Worm (Caenorhabditis elegans) whole organism, late embryonic: ENCODE results near the gene nep-5.

Experiments used
- C08G9.2 ChIP-seq: sonication (generic microtip); optimal IDR thresholded peaks from 2 replicates; lab custom pipeline; 2016; ENCODE audit warnings: mild to moderate bottlenecking, missing genetic modification characterization, moderate library complexity, missing compliant biosample characterization
- F13H6.1 ChIP-seq: sonication (generic microtip); optimal IDR thresholded peaks from 2 replicates; lab custom pipeline; 2016; ENCODE audit warnings: missing genetic modification characterization, missing compliant biosample characterization
- K09A11.1 ChIP-seq: sonication (generic microtip); optimal IDR thresholded peaks from 2 replicates; lab custom pipeline; 2017; ENCODE audit warnings: antibody characterized with exemption, mild to moderate bottlenecking, missing genetic modification characterization, missing compliant biosample characterization; ENCODE audit not compliant: insufficient read depth
- Y22D7AL.16 ChIP-seq: sonication (generic microtip); optimal IDR thresholded peaks from 2 replicates; lab custom pipeline; 2016; ENCODE audit warnings: missing genetic modification characterization, missing compliant biosample characterization
- ama-1 ChIP-seq: fragments of 150-350 bp; optimal IDR thresholded peaks from 2 replicates; lab custom pipeline; 2014
- ceh-14 ChIP-seq: sonication (generic microtip); optimal IDR thresholded peaks from 2 replicates; lab custom pipeline; 2016; ENCODE audit warnings: missing genotype, missing genetic modification characterization, missing compliant biosample characterization
- ceh-19 ChIP-seq: fragments of 200-800 bp; sonication (Bioruptor generic); optimal IDR thresholded peaks from 2 replicates; lab custom pipeline; 2018; ENCODE audit warnings: mild to moderate bottlenecking, missing genetic modification characterization, missing compliant biosample characterization
- ceh-2 ChIP-seq: sonication (generic microtip); optimal IDR thresholded peaks from 2 replicates; lab custom pipeline; 2016; ENCODE audit warnings: missing genotype, missing genetic modification characterization, missing compliant biosample characterization
- ceh-31 ChIP-seq: sonication (generic microtip); optimal IDR thresholded peaks from 2 replicates; lab custom pipeline; 2016; ENCODE audit warnings: missing genetic modification characterization, missing compliant biosample characterization
- ceh-45 ChIP-seq: fragments of 200-800 bp; sonication (Bioruptor generic); IDR thresholded peaks from 2 replicates; pipeline ENCODE4 v1.3.6; 2022; ENCODE audit warnings: missing genetic modification reagents, missing genetic modification characterization, missing compliant biosample characterization
- ceh-48 ChIP-seq: sonication (generic microtip); optimal IDR thresholded peaks from 2 replicates; lab custom pipeline; 2016; ENCODE audit warnings: missing genetic modification characterization, inconsistent platforms, missing compliant biosample characterization
- ceh-6 ChIP-seq: fragments of 200-800 bp; sonication (Bioruptor generic); optimal IDR thresholded peaks from 2 replicates; lab custom pipeline; 2018; ENCODE audit warnings: mild to moderate bottlenecking, missing genetic modification characterization, missing compliant biosample characterization
- elt-2 ChIP-seq: sonication (generic microtip); optimal IDR thresholded peaks from 2 replicates; lab custom pipeline; 2016; ENCODE audit warnings: missing genetic modification reagents, missing genetic modification characterization, missing compliant biosample characterization
- elt-4 ChIP-seq: sonication (generic microtip); optimal IDR thresholded peaks from 2 replicates; lab custom pipeline; 2016; ENCODE audit warnings: missing genetic modification characterization, missing compliant biosample characterization
- ets-4 ChIP-seq: sonication (generic microtip); optimal IDR thresholded peaks from 2 replicates; lab custom pipeline; 2016; ENCODE audit warnings: missing genetic modification characterization, missing compliant biosample characterization
- fax-1 ChIP-seq: sonication (generic microtip); optimal IDR thresholded peaks from 2 replicates; lab custom pipeline; 2016; ENCODE audit warnings: missing genotype, missing genetic modification characterization, missing compliant biosample characterization
- hlh-15 ChIP-seq: sonication (generic microtip); optimal IDR thresholded peaks from 2 replicates; lab custom pipeline; 2016; ENCODE audit warnings: missing genetic modification characterization, missing compliant biosample characterization
- hlh-30 ChIP-seq: sonication (generic microtip); optimal IDR thresholded peaks from 2 replicates; lab custom pipeline; 2017; ENCODE audit warnings: antibody characterized with exemption, missing genetic modification characterization, missing compliant biosample characterization; ENCODE audit not compliant: insufficient read depth
- hlh-6 ChIP-seq: sonication (generic microtip); optimal IDR thresholded peaks from 2 replicates; lab custom pipeline; 2016; ENCODE audit warnings: missing genotype, missing genetic modification characterization, missing compliant biosample characterization
- lim-6 ChIP-seq: sonication (generic microtip); optimal IDR thresholded peaks from 2 replicates; lab custom pipeline; 2016; ENCODE audit warnings: missing genetic modification characterization, missing compliant biosample characterization
- lin-11 ChIP-seq: fragments of 200-800 bp; sonication (Bioruptor generic); optimal IDR thresholded peaks from 2 replicates; lab custom pipeline; 2018; ENCODE audit warnings: mild to moderate bottlenecking, missing genetic modification characterization, missing compliant biosample characterization
- madf-2 ChIP-seq: sonication (generic microtip); optimal IDR thresholded peaks from 2 replicates; lab custom pipeline; 2017; ENCODE audit warnings: missing genetic modification characterization, missing compliant biosample characterization
- mec-3 ChIP-seq: sonication (generic microtip); optimal IDR thresholded peaks from 2 replicates; lab custom pipeline; 2016; ENCODE audit warnings: borderline replicate concordance, missing genetic modification characterization, missing compliant biosample characterization
- nfya-1 ChIP-seq: sonication (generic microtip); optimal IDR thresholded peaks from 2 replicates; lab custom pipeline; 2017; ENCODE audit warnings: missing genetic modification characterization, mild to moderate bottlenecking, missing compliant biosample characterization, antibody characterized with exemption, moderate library complexity
- nhr-232 ChIP-seq: sonication (generic microtip); optimal IDR thresholded peaks from 2 replicates; lab custom pipeline; 2016; ENCODE audit warnings: missing genetic modification characterization, missing compliant biosample characterization
- npax-4 ChIP-seq: sonication (generic microtip); optimal IDR thresholded peaks from 2 replicates; lab custom pipeline; 2016; ENCODE audit warnings: missing genetic modification characterization, missing compliant biosample characterization
- odd-2 ChIP-seq: sonication (generic microtip); optimal IDR thresholded peaks from 2 replicates; lab custom pipeline; 2017; ENCODE audit warnings: antibody characterized with exemption, mild to moderate bottlenecking, missing genetic modification characterization, missing compliant biosample characterization
- pag-3 ChIP-seq: sonication (generic microtip); optimal IDR thresholded peaks from 2 replicates; lab custom pipeline; 2016; ENCODE audit warnings: missing compliant biosample characterization, missing genetic modification characterization, borderline replicate concordance
- pha-4 ChIP-seq: fragments of 150-350 bp; optimal IDR thresholded peaks from 2 replicates; lab custom pipeline; 2018; ENCODE audit warnings: missing biosample characterization, missing genetic modification reagents, missing genetic modification characterization
- pqm-1 ChIP-seq: sonication (generic microtip); optimal IDR thresholded peaks from 2 replicates; lab custom pipeline; 2016; ENCODE audit warnings: missing genetic modification characterization, missing compliant biosample characterization
- ref-2 ChIP-seq: sonication (generic microtip); optimal IDR thresholded peaks from 2 replicates; lab custom pipeline; 2016; ENCODE audit warnings: missing genetic modification characterization, missing compliant biosample characterization
- rnt-1 ChIP-seq: sonication (generic microtip); optimal IDR thresholded peaks from 2 replicates; lab custom pipeline; 2016; ENCODE audit warnings: missing genetic modification characterization, missing compliant biosample characterization
- sox-4 ChIP-seq: sonication (generic microtip); optimal IDR thresholded peaks from 2 replicates; lab custom pipeline; 2017; ENCODE audit warnings: mild to moderate bottlenecking, missing genetic modification characterization, inconsistent platforms, missing compliant biosample characterization
- syd-9 ChIP-seq: sonication (generic microtip); optimal IDR thresholded peaks from 2 replicates; lab custom pipeline; 2016; ENCODE audit warnings: mild to moderate bottlenecking, missing genetic modification characterization, moderate library complexity, missing compliant biosample characterization
- tbx-7 ChIP-seq: sonication (generic microtip); optimal IDR thresholded peaks from 2 replicates; lab custom pipeline; 2016; ENCODE audit warnings: missing genotype, missing genetic modification characterization, missing compliant biosample characterization
- ttx-3 ChIP-seq: sonication (generic microtip); optimal IDR thresholded peaks from 2 replicates; lab custom pipeline; 2016; ENCODE audit warnings: missing genetic modification reagents, missing genetic modification characterization, missing compliant biosample characterization
- unc-3 ChIP-seq, 2 experiments: fragments of 200-800 bp in 1 of 2; sonication (Bioruptor generic) in 1 of 2; sonication (generic microtip) in 1 of 2; conservative IDR thresholded peaks in 1 of 2; optimal IDR thresholded peaks in 1 of 2; 2 replicates each; pipeline versions ENCODE4 v1.3.6 to Lab custom; 2016 to 2022; ENCODE audit warnings: missing compliant biosample characterization in 2 of 2, missing genetic modification characterization in 2 of 2, missing genetic modification reagents in 1 of 2
- unc-42 ChIP-seq: sonication (generic microtip); optimal IDR thresholded peaks from 2 replicates; lab custom pipeline; 2016; ENCODE audit warnings: missing genotype, missing genetic modification characterization, missing compliant biosample characterization
- zip-5 ChIP-seq: sonication (generic microtip); optimal IDR thresholded peaks from 2 replicates; lab custom pipeline; 2016; ENCODE audit warnings: missing genetic modification characterization, missing compliant biosample characterization

Gene nep-5

ce11 chrII:5525297-5525696 lies 37.4 kb downstream of the nep-5 start, which contains the start of gene tbx-35:
Gene tbx-35, minus strand, starts transcription at chrII:5525397.
- TF ChIP-seq unc-3 (GFP tag; conservative IDR thresholded peaks at IDR 0.05; lab: Robert Waterston, UW) (no peak), unc-3 (tag; optimal IDR thresholded peaks at IDR 0.05; lab: Kevin White, UChicago) (no peak), pha-4 (tag; lab: Kevin White, UChicago) (no peak), ttx-3 (tag; lab: Kevin White, UChicago) (no peak), elt-2 (tag; lab: Kevin White, UChicago) (no peak), ceh-19 (GFP tag; lab: Kevin White, UChicago) (no peak), odd-2 (tag; lab: Kevin White, UChicago) (no peak), ceh-31 (tag; lab: Kevin White, UChicago) (no peak), Y22D7AL.16 (no peak), npax-4 (tag; lab: Kevin White, UChicago) (no peak), hlh-30 (tag; lab: Kevin White, UChicago) (no peak), ceh-48 (tag; lab: Kevin White, UChicago) (no peak), pqm-1 (tag; lab: Kevin White, UChicago) (no peak), tbx-7 (tag; lab: Kevin White, UChicago) (no peak), rnt-1 (tag; lab: Kevin White, UChicago) (no peak), madf-2 (tag; lab: Kevin White, UChicago) (no peak), zip-5 (tag; lab: Kevin White, UChicago) (no peak)

ce11 chrII:5527841-5528240 lies 39.9 kb downstream of the nep-5 start, which contains the start of gene ZK177.1:
Gene ZK177.1, plus strand, starts transcription at chrII:5528141.
- TF ChIP-seq pag-3 (tag; lab: Kevin White, UChicago) (no peak), ama-1 (lab: Kevin White, UChicago) (no peak), ceh-14 (tag; lab: Kevin White, UChicago) (no peak), lin-11 (no peak), fax-1 (tag; lab: Kevin White, UChicago) (no peak), ceh-31 (tag; lab: Kevin White, UChicago) (no peak), odd-2 (tag; lab: Kevin White, UChicago) (no peak), pha-4 (tag; lab: Kevin White, UChicago) (no peak), elt-4 (no peak), ets-4 (tag; lab: Kevin White, UChicago) (no peak), ref-2 (tag; lab: Kevin White, UChicago) (no peak)

DNA sequence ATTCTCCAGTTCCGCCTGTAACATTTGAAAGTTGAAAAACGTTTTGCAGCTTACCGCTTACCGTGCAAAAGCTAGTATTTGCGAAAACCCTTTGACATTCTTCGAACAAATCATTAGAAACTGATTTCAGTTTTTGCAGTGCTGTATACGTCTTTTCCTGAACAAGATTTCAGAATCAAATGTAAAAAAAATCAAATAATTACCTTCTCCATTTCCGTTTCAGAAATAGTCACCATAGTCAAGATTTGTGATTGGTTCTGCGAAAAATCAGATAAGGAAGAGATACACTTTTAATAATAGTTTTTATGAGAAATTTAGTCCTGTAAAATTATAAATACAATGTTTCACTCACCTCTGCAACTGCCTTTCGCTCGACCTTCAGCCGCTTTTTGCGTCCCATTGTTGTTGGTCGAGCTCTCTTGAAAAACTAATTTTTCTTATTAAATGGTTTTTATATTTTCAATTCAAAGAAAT lies 43.9 kb downstream of the nep-5 start, which contains the start of gene C17C3.9:
Gene C17C3.9, minus strand, starts transcription at position 424 of the 474 bp plus-strand sequence.
- no peak for TF ChIP-seq npax-4 (tag; lab: Kevin White, UChicago)
- no peak for TF ChIP-seq ttx-3 (tag; lab: Kevin White, UChicago)
- TF ChIP-seq hlh-6 (tag; lab: Kevin White, UChicago) = no peak
- no peak for TF ChIP-seq mec-3 (tag; lab: Kevin White, UChicago)
- no peak for TF ChIP-seq lim-6 (tag; lab: Kevin White, UChicago)
- TF ChIP-seq ref-2 (tag; lab: Kevin White, UChicago) = no peak
- TF ChIP-seq syd-9 (tag; lab: Kevin White, UChicago) = no peak
- TF ChIP-seq ceh-6 (GFP tag; lab: Kevin White, UChicago) = no peak
- no peak for TF ChIP-seq ceh-48 (tag; lab: Kevin White, UChicago)

ce11 chrII:5533642-5534041 lies 45.7 kb downstream of the nep-5 start, which contains the start of gene hlh-26:
Gene hlh-26, minus strand, starts transcription at chrII:5533742.
- TF ChIP-seq nfya-1 (tag; lab: Kevin White, UChicago) = no peak
- no peak for TF ChIP-seq ceh-45 (GFP tag; lab: Robert Waterston, UW)
- TF ChIP-seq F13H6.1 = no peak
- TF ChIP-seq ceh-2 (tag; lab: Kevin White, UChicago) = no peak
- no peak for TF ChIP-seq C08G9.2 (tag; lab: Kevin White, UChicago)
- TF ChIP-seq ceh-14 (tag; lab: Kevin White, UChicago) = no peak
- no peak for TF ChIP-seq ets-4 (tag; lab: Kevin White, UChicago)
- no peak for TF ChIP-seq hlh-15 (tag; lab: Kevin White, UChicago)
- no peak for TF ChIP-seq sox-4
- no peak for TF ChIP-seq K09A11.1 (tag; lab: Kevin White, UChicago)
- TF ChIP-seq unc-42 (tag; lab: Kevin White, UChicago) = no peak
- TF ChIP-seq lim-6 (tag; lab: Kevin White, UChicago) = no peak
- TF ChIP-seq mec-3 (tag; lab: Kevin White, UChicago) = no peak
- no peak for TF ChIP-seq Y22D7AL.16
- no peak for TF ChIP-seq nhr-232 (tag; lab: Kevin White, UChicago)
- TF ChIP-seq hlh-6 (tag; lab: Kevin White, UChicago) = no peak
